Worm (Caenorhabditis elegans) whole organism, late embryonic: ENCODE results near the gene C28C12.1.

ENCODE experiments used
- C08G9.2 ChIP-seq: sonication (generic microtip); optimal IDR thresholded peaks from 2 replicates; lab custom pipeline; 2016; ENCODE audit warnings: mild to moderate bottlenecking, missing genetic modification characterization, moderate library complexity, missing compliant biosample characterization
- F13H6.1 ChIP-seq: sonication (generic microtip); optimal IDR thresholded peaks from 2 replicates; lab custom pipeline; 2016; ENCODE audit warnings: missing genetic modification characterization, missing compliant biosample characterization
- T23F11.4 ChIP-seq: fragments of 200-800 bp; sonication (Bioruptor generic); optimal IDR thresholded peaks from 2 replicates; lab custom pipeline; 2018; ENCODE audit warnings: mild to moderate bottlenecking, missing genetic modification characterization, missing compliant biosample characterization
- Y22D7AL.16 ChIP-seq: sonication (generic microtip); optimal IDR thresholded peaks from 2 replicates; lab custom pipeline; 2016; ENCODE audit warnings: missing genetic modification characterization, missing compliant biosample characterization
- ahr-1 ChIP-seq: sonication (generic microtip); optimal IDR thresholded peaks from 2 replicates; lab custom pipeline; 2016; ENCODE audit warnings: missing genetic modification characterization, missing compliant biosample characterization
- ama-1 ChIP-seq: fragments of 150-350 bp; optimal IDR thresholded peaks from 2 replicates; lab custom pipeline; 2014
- ceh-14 ChIP-seq: sonication (generic microtip); optimal IDR thresholded peaks from 2 replicates; lab custom pipeline; 2016; ENCODE audit warnings: missing genotype, missing genetic modification characterization, missing compliant biosample characterization
- ceh-19 ChIP-seq: fragments of 200-800 bp; sonication (Bioruptor generic); optimal IDR thresholded peaks from 2 replicates; lab custom pipeline; 2018; ENCODE audit warnings: mild to moderate bottlenecking, missing genetic modification characterization, missing compliant biosample characterization
- ceh-24 ChIP-seq: sonication (generic microtip); optimal IDR thresholded peaks from 2 replicates; lab custom pipeline; 2016; ENCODE audit warnings: mild to moderate bottlenecking, missing genetic modification characterization, missing compliant biosample characterization
- ceh-30 ChIP-seq: fragments of 150-350 bp; optimal IDR thresholded peaks from 2 replicates; lab custom pipeline; 2014; ENCODE audit warnings: missing biosample characterization, missing genetic modification characterization
- ceh-34 ChIP-seq: sonication (generic microtip); optimal IDR thresholded peaks from 2 replicates; lab custom pipeline; 2016; ENCODE audit warnings: mild to moderate bottlenecking, missing genetic modification characterization, missing compliant biosample characterization
- ceh-48 ChIP-seq: sonication (generic microtip); optimal IDR thresholded peaks from 2 replicates; lab custom pipeline; 2016; ENCODE audit warnings: missing genetic modification characterization, inconsistent platforms, missing compliant biosample characterization
- ceh-6 ChIP-seq: fragments of 200-800 bp; sonication (Bioruptor generic); optimal IDR thresholded peaks from 2 replicates; lab custom pipeline; 2018; ENCODE audit warnings: mild to moderate bottlenecking, missing genetic modification characterization, missing compliant biosample characterization
- ceh-9 ChIP-seq: sonication (generic microtip); optimal IDR thresholded peaks from 2 replicates; lab custom pipeline; 2016; ENCODE audit warnings: mild to moderate bottlenecking, missing genetic modification characterization, inconsistent platforms, missing compliant biosample characterization
- dmd-4 ChIP-seq: sonication (generic microtip); optimal IDR thresholded peaks from 2 replicates; lab custom pipeline; 2016; ENCODE audit warnings: borderline replicate concordance, missing genetic modification characterization, missing compliant biosample characterization
- dve-1 ChIP-seq: sonication (generic microtip); optimal IDR thresholded peaks from 2 replicates; lab custom pipeline; 2017; ENCODE audit warnings: antibody characterized with exemption, mild to moderate bottlenecking, missing genetic modification characterization, missing compliant biosample characterization
- elt-2 ChIP-seq: sonication (generic microtip); optimal IDR thresholded peaks from 2 replicates; lab custom pipeline; 2016; ENCODE audit warnings: missing genetic modification reagents, missing genetic modification characterization, missing compliant biosample characterization
- elt-4 ChIP-seq: sonication (generic microtip); optimal IDR thresholded peaks from 2 replicates; lab custom pipeline; 2016; ENCODE audit warnings: missing genetic modification characterization, missing compliant biosample characterization
- ets-4 ChIP-seq: sonication (generic microtip); optimal IDR thresholded peaks from 2 replicates; lab custom pipeline; 2016; ENCODE audit warnings: missing genetic modification characterization, missing compliant biosample characterization
- eyg-1 ChIP-seq: sonication (generic microtip); optimal IDR thresholded peaks from 2 replicates; lab custom pipeline; 2016; ENCODE audit warnings: missing genotype, missing genetic modification characterization, missing compliant biosample characterization
- fkh-10 ChIP-seq: fragments of 150-350 bp; optimal IDR thresholded peaks from 2 replicates; lab custom pipeline; 2014; ENCODE audit warnings: missing biosample characterization, missing genetic modification reagents, missing genetic modification characterization
- gmeb-2 ChIP-seq: sonication (generic microtip); optimal IDR thresholded peaks from 2 replicates; lab custom pipeline; 2016; ENCODE audit warnings: missing genetic modification characterization, inconsistent platforms, missing compliant biosample characterization
- hlh-15 ChIP-seq: sonication (generic microtip); optimal IDR thresholded peaks from 2 replicates; lab custom pipeline; 2016; ENCODE audit warnings: missing genetic modification characterization, missing compliant biosample characterization
- hlh-6 ChIP-seq: sonication (generic microtip); optimal IDR thresholded peaks from 2 replicates; lab custom pipeline; 2016; ENCODE audit warnings: missing genotype, missing genetic modification characterization, missing compliant biosample characterization
- hlh-8 ChIP-seq: sonication (generic microtip); optimal IDR thresholded peaks from 2 replicates; lab custom pipeline; 2016; ENCODE audit warnings: missing genotype, missing genetic modification characterization, missing compliant biosample characterization
- lin-11 ChIP-seq: fragments of 200-800 bp; sonication (Bioruptor generic); optimal IDR thresholded peaks from 2 replicates; lab custom pipeline; 2018; ENCODE audit warnings: mild to moderate bottlenecking, missing genetic modification characterization, missing compliant biosample characterization
- nhr-232 ChIP-seq: sonication (generic microtip); optimal IDR thresholded peaks from 2 replicates; lab custom pipeline; 2016; ENCODE audit warnings: missing genetic modification characterization, missing compliant biosample characterization
- pros-1 ChIP-seq: fragments of 150-350 bp; optimal IDR thresholded peaks from 2 replicates; lab custom pipeline; 2014; ENCODE audit warnings: missing biosample characterization, missing genetic modification reagents, missing genetic modification characterization
- ref-2 ChIP-seq: sonication (generic microtip); optimal IDR thresholded peaks from 2 replicates; lab custom pipeline; 2016; ENCODE audit warnings: missing genetic modification characterization, missing compliant biosample characterization
- sox-2 ChIP-seq: fragments of 200-800 bp; sonication (Bioruptor generic); IDR thresholded peaks from 2 replicates; pipeline ENCODE4 v1.3.6; 2022; ENCODE audit warnings: missing genetic modification reagents, missing genetic modification characterization, missing compliant biosample characterization
- sox-4 ChIP-seq: sonication (generic microtip); optimal IDR thresholded peaks from 2 replicates; lab custom pipeline; 2017; ENCODE audit warnings: mild to moderate bottlenecking, missing genetic modification characterization, inconsistent platforms, missing compliant biosample characterization
- ttx-3 ChIP-seq: sonication (generic microtip); optimal IDR thresholded peaks from 2 replicates; lab custom pipeline; 2016; ENCODE audit warnings: missing genetic modification reagents, missing genetic modification characterization, missing compliant biosample characterization
- unc-42 ChIP-seq: sonication (generic microtip); optimal IDR thresholded peaks from 2 replicates; lab custom pipeline; 2016; ENCODE audit warnings: missing genotype, missing genetic modification characterization, missing compliant biosample characterization
- zip-5 ChIP-seq: sonication (generic microtip); optimal IDR thresholded peaks from 2 replicates; lab custom pipeline; 2016; ENCODE audit warnings: missing genetic modification characterization, missing compliant biosample characterization

Gene C28C12.1

ce11 chrIV:8499956-8500355 is 1.5 kb upstream of the C28C12.1 start:
- TF ChIP-seq T23F11.4 (GFP tag; lab: Kevin White, UChicago) (no peak), C08G9.2 (tag; lab: Kevin White, UChicago) (no peak), pros-1 (tag; lab: Kevin White, UChicago) (no peak), fkh-10 (GFP tag; lab: Kevin White, UChicago) (no peak)
- TF ChIP-seq, all 69 proteins: peak for 0

DNA sequence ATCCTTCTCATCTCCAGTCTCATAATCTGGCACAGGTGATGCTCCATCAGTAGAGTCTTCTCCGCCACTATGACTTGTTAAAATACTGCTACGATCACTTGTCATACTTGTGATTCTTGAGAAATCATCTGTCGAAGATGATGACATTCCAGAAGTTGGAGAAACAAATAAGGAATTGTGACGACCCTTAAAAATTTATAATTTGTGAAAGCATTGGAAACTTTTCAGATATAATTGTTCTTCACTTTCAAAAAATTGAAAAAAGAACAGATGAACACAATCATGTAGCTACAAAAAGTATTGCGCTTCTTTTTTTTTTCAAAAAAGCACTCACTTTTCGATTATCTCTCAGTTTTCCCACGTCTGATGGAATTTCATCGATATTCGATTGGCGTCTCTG is 4.6 kb downstream of the C28C12.1 start:
- no peak for TF ChIP-seq hlh-8 (tag; lab: Kevin White, UChicago)
- no peak for TF ChIP-seq dve-1
- TF ChIP-seq, all 69 proteins: peak for 0

DNA sequence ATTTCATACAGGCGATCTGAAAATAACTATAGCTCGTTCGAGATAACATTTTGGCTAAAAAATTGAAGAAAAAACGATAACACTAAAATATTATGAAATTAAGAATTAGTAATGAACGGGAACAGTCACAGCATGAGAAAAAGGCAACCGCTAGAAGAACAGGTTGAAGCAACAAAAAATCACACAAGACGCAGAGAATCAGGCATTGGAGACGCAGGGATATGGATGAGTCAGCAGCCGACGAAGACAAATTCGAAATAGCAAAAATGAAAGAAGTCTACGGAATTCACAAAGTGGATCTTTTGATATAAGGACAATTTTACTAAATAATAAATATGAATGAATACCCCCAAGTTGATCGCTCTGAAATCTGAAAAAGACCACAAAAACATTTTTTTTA is 9.1 kb downstream of the C28C12.1 start, which contains the start of gene tag-77:
Gene tag-77 (minus strand): TSS at position 15 of the 400 bp plus-strand sequence.
- no peak for TF ChIP-seq F13H6.1 (tag; lab: Kevin White, UChicago)
- TF ChIP-seq ttx-3 = no peak
- no peak for TF ChIP-seq hlh-15
- TF ChIP-seq ets-4 (tag; lab: Kevin White, UChicago) = no peak
- TF ChIP-seq ceh-6 (GFP tag; lab: Kevin White, UChicago) = no peak
- TF ChIP-seq eyg-1 (tag; lab: Kevin White, UChicago) = no peak
- no peak for TF ChIP-seq ahr-1 (tag; lab: Kevin White, UChicago)
- no peak for TF ChIP-seq ceh-30 (tag; lab: Kevin White, UChicago)
- TF ChIP-seq ceh-24 (tag; lab: Kevin White, UChicago) = no peak
- no peak for TF ChIP-seq dmd-4 (tag; lab: Kevin White, UChicago)
- TF ChIP-seq dve-1 = no peak
- TF ChIP-seq elt-4 = no peak
- TF ChIP-seq lin-11 (tag; lab: Kevin White, UChicago) = no peak
- no peak for TF ChIP-seq hlh-8 (tag; lab: Kevin White, UChicago)
- TF ChIP-seq fkh-10 (GFP tag; lab: Kevin White, UChicago) = no peak
- TF ChIP-seq sox-4 (tag; lab: Kevin White, UChicago) = no peak
- TF ChIP-seq ceh-9 = no peak
- TF ChIP-seq ceh-34 (tag; lab: Kevin White, UChicago) = no peak

DNA sequence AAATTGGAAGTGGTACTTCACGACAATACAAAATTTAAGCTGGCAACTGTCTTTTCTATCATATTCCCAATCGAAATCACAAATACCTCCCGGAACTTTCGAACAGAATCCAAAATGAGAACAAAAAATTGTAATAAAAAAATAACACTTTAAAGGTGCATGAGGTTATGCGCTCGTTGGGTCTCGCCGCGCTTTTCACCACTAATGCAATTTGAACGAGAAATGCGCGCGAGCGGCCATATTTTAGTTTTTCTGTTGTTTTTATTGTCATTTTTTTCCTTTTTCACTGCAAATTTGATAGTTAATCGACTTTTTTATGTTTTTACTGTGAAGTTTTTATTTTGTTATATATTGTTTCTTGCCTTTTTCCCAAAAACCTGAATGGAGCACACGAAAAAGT is 9.6 kb downstream of the C28C12.1 start, which contains the start of gene mes-6:
Gene mes-6 (plus strand): TSS at position 229 of the 400 bp plus-strand sequence.
- no peak for TF ChIP-seq gmeb-2
- no peak for TF ChIP-seq dmd-4 (tag; lab: Kevin White, UChicago)
- TF ChIP-seq ceh-14 = no peak
- TF ChIP-seq sox-2 (GFP tag; lab: Robert Waterston, UW) = no peak
- no peak for TF ChIP-seq hlh-6
- no peak for TF ChIP-seq hlh-15
- no peak for TF ChIP-seq Y22D7AL.16 (tag; lab: Kevin White, UChicago)
- peak; percentile 97 for TF ChIP-seq unc-42 (tag; lab: Kevin White, UChicago)
- TF ChIP-seq ama-1 (lab: Kevin White, UChicago) = no peak

DNA sequence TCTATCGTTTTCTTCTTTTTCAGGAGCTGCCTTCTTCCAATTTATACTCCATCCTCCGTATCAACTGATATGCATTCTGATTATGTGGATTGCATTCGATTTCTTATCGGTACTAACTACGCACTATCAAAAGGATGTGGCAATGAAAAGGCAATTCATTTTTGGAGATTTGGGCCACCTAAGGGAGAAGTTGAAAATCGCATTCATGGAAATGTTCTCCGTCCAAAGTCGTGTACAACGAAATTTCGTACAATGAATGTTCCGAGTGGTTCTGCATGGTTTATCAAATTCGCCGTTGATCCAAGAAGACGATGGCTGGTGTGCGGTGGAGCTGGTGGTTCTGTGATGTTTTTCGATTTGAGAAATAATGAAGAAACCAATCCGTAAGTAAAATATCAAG is 11.2 kb downstream of the C28C12.1 start, which contains the start of gene C09G4.4:
Gene C09G4.4 (plus strand): TSS at position 301 of the 400 bp plus-strand sequence.
- TF ChIP-seq dmd-4 (tag; lab: Kevin White, UChicago) (no peak), elt-2 (tag; lab: Kevin White, UChicago) (peak; percentile 15)

DNA sequence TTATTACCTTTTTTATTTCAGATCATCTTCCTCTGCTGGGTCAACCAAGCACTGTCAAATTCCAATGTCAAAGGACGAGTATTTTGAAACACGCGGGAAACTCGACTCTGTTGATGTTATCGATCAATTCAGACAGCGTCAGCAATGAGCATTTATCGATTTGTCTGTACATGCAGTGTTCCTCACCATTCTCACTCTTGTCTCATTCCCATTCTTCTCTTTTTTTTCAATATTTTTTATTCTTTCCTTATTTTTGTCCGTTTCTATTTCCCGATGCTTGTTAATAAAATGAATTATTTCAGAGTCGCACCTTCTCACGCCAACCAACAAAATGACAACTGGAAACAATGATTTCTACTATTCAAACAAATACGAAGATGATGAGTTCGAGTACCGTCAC is 12.1 kb downstream of the C28C12.1 start, which contains the start of gene cks-1:
Gene cks-1 (plus strand): TSS at position 301 of the 400 bp plus-strand sequence.
- TF ChIP-seq elt-2 (tag; lab: Kevin White, UChicago) (no peak), dve-1 (no peak), nhr-232 (tag; lab: Kevin White, UChicago) (no peak), eyg-1 (tag; lab: Kevin White, UChicago) (no peak), sox-2 (GFP tag; lab: Robert Waterston, UW) (no peak), zip-5 (tag; lab: Kevin White, UChicago) (no peak), ref-2 (tag; lab: Kevin White, UChicago) (no peak), ceh-19 (GFP tag; lab: Kevin White, UChicago) (no peak), ttx-3 (no peak), ceh-48 (tag; lab: Kevin White, UChicago) (no peak), ceh-14 (no peak), hlh-8 (tag; lab: Kevin White, UChicago) (no peak)
